Worm (Caenorhabditis elegans): Measurements from ENCODE around the gene Y97E10AR.6.

Y97E10AR.6 gene

ce11 chrV:8012032-8012431, 1.7 kb downstream of the Y97E10AR.6 start, which contains the start of gene rpb-9 (continued):
- TF ChIP-seq egrh-3 (GFP tag; IDR thresholded peaks at IDR 0.05) = no peak
- no peak for TF ChIP-seq dpl-1 (GFP tag; optimal IDR thresholded peaks at IDR 0.05)
- no peak for TF ChIP-seq ztf-3 (GFP tag; optimal IDR thresholded peaks at IDR 0.05)
- no peak for TF ChIP-seq C17E4.6 (GFP tag; IDR thresholded peaks at IDR 0.05)
- no peak for TF ChIP-seq mcd-1 (GFP tag; IDR thresholded peaks at IDR 0.05)
- no peak for TF ChIP-seq aptf-2 (GFP tag; conservative IDR thresholded peaks at IDR 0.05)
- no peak for TF ChIP-seq ceh-79 (tag; optimal IDR thresholded peaks at IDR 0.05)
- no peak for TF ChIP-seq atf-7 (tag; optimal IDR thresholded peaks at IDR 0.05)
- no peak for TF ChIP-seq ztf-18 (tag; optimal IDR thresholded peaks at IDR 0.05)
- no peak for TF ChIP-seq ztf-26 (tag; optimal IDR thresholded peaks at IDR 0.05)
- no peak for TF ChIP-seq lin-35 (GFP tag; optimal IDR thresholded peaks at IDR 0.05)
- no peak for TF ChIP-seq mes-4 (tag; optimal IDR thresholded peaks at IDR 0.05)
- TF ChIP-seq Y53F4B.3 (GFP tag; IDR thresholded peaks at IDR 0.05) = no peak
- no peak for TF ChIP-seq Y53G8AR.9 (GFP tag; conservative IDR thresholded peaks at IDR 0.05)
- no peak for TF ChIP-seq lin-26 (GFP tag; IDR thresholded peaks at IDR 0.05)
- TF ChIP-seq rpc-1 (optimal IDR thresholded peaks at IDR 0.05) = no peak
- TF ChIP-seq rpc-1 (tag; optimal IDR thresholded peaks at IDR 0.05) = no peak
- no peak for TF ChIP-seq attf-3 (GFP tag; conservative IDR thresholded peaks at IDR 0.05)
- no peak for TF ChIP-seq lin-54 (GFP tag; optimal IDR thresholded peaks at IDR 0.05)
- TF ChIP-seq hsf-1 (GFP tag; IDR thresholded peaks at IDR 0.05) = 0 out of 2 replicates have a peak, but pooled peaks have one; percentile 30
- no peak for TF ChIP-seq nfya-2 (GFP tag; IDR thresholded peaks at IDR 0.05)
- TF ChIP-seq attf-5 (GFP tag; optimal IDR thresholded peaks at IDR 0.05) = no peak
- TF ChIP-seq nfyb-1 (GFP tag; IDR thresholded peaks at IDR 0.05) = 0 out of 2 replicates have a peak, but pooled peaks have one; percentile 16
- no peak for TF ChIP-seq nhr-27 (tag; optimal IDR thresholded peaks at IDR 0.05)

ce11 chrV:8010846-8011245, 2.9 kb downstream of the Y97E10AR.6 start, which contains the start of gene lmtr-2:
TSS of gene lmtr-2 (minus strand) at chrV:8011106.
- TF ChIP-seq madf-3 (GFP tag; IDR thresholded peaks at IDR 0.05) = peak; percentile 65; the same call in 1 of the 2 replicates
- TF ChIP-seq repo-1 (tag; optimal IDR thresholded peaks at IDR 0.05) = peak; percentile 13
- TF ChIP-seq hsf-1 (GFP tag; IDR thresholded peaks at IDR 0.05) = 0 out of 2 replicates have a peak, but pooled peaks have one; percentile 18
- no peak for TF ChIP-seq cebp-1 (GFP tag; IDR thresholded peaks at IDR 0.05)
- TF ChIP-seq cebp-1 (tag; optimal IDR thresholded peaks at IDR 0.05) = peak; percentile 26
- TF ChIP-seq cebp-2 (GFP tag; IDR thresholded peaks at IDR 0.05) = 0 out of 2 replicates have a peak, but pooled peaks have one; percentile 21
- TF ChIP-seq xnd-1 (tag; optimal IDR thresholded peaks at IDR 0.05) = no peak
- no peak for TF ChIP-seq nhr-120 (GFP tag; IDR thresholded peaks at IDR 0.05)
- no peak for TF ChIP-seq snpc-1.1 (tag; optimal IDR thresholded peaks at IDR 0.05; ENCODE audit: insufficient read depth)
- TF ChIP-seq ceh-58 (GFP tag; IDR thresholded peaks at IDR 0.05) = 0 out of 2 replicates have a peak, but pooled peaks have one; percentile 49
- TF ChIP-seq tbp1 (GFP tag; optimal IDR thresholded peaks at IDR 0.05) = no peak
- no peak; the same call in 1 of the 2 replicates for TF ChIP-seq B0336.3 (GFP tag; IDR thresholded peaks at IDR 0.05)
- no peak for TF ChIP-seq Y56A3A.18 (GFP tag; IDR thresholded peaks at IDR 0.05)
- TF ChIP-seq Y79H2A.3 (GFP tag; conservative IDR thresholded peaks at IDR 0.05) = no peak
- TF ChIP-seq madf-6 (GFP tag; IDR thresholded peaks at IDR 0.05) = peak; percentile 20; the same call in 1 of the 2 replicates

- TF ChIP-seq hlh-26 (GFP tag; conservative IDR thresholded peaks at IDR 0.05) (no peak), nfyb-1 (GFP tag; IDR thresholded peaks at IDR 0.05) (no peak), madf-8 (GFP tag; conservative IDR thresholded peaks at IDR 0.05) (0 out of 2 replicates have a peak, but pooled peaks have one; percentile 26), snpc-1.3 (tag; optimal IDR thresholded peaks at IDR 0.05; ENCODE audit: insufficient read depth) (peak; percentile 8), F49E8.2 (tag; optimal IDR thresholded peaks at IDR 0.05; ENCODE audit: insufficient read depth) (no peak), hmg-1.2 (GFP tag; IDR thresholded peaks at IDR 0.05) (0 out of 2 replicates have a peak, but pooled peaks have one; percentile 7), lsl-1 (GFP tag; optimal IDR thresholded peaks at IDR 0.05) (peak; percentile 66), madf-6 (GFP tag; IDR thresholded peaks at IDR 0.05) (peak; percentile 39; the same call in 1 of the 2 replicates), snpc-4 (GFP tag; optimal IDR thresholded peaks at IDR 0.05) (no peak), snpc-4 (tag; optimal IDR thresholded peaks at IDR 0.05) (peak in 1 of 4 experiments; percentile 6), F33H1.4 (GFP tag; IDR thresholded peaks at IDR 0.05) (peak; percentile 57), ceh-27 (GFP tag; optimal IDR thresholded peaks at IDR 0.05) (no peak), cebp-2 (GFP tag; IDR thresholded peaks at IDR 0.05) (no peak)
These were observed 3.6 kb downstream of the Y97E10AR.6 start, which contains the start of gene Y97E10AR.4 for ce11 chrV:8010103-8010502. TSS of gene Y97E10AR.4 (minus strand) at chrV:8010233.

Measured in whole organism, young adult.